Worm (Caenorhabditis elegans): ENCODE data around the gene zipt-7.1.

DNA sequence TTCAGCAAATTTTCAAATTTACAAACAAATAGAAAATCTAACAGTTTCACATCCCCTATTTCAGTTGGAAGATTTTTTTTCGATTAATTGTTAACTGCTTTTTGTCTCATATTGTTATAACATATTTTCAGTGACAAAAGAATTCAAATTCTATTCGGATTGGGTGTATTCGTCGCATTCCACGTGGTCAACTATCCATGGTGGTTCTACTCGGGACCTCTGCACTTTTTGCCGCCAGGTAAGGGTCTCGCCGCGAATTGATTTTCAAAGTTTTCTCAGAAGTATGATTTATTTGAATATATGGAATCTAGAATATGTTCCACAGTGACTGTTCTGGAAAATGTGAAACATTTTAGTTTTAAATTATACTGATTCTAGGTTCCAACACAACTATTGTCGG lies 39.4 kb downstream of the zipt-7.1 start:
- TF ChIP-seq ref-1 (GFP tag; conservative IDR thresholded peaks at IDR 0.05) = no peak
- TF ChIP-seq flt-1 (GFP tag; IDR thresholded peaks at IDR 0.05) = no peak
- no peak for TF ChIP-seq ztf-23 (GFP tag; IDR thresholded peaks at IDR 0.05)
- no peak for TF ChIP-seq ztf-29 (GFP tag; IDR thresholded peaks at IDR 0.05)
